Fruit fly (Drosophila melanogaster) whole organism, prepupa: ENCODE data around the gene Corp.

Source experiments
- Blimp-1 ChIP-seq: fragments of 200-800 bp; sonication (Bioruptor generic); optimal IDR thresholded peaks from 3 replicates; lab custom pipeline; 2017; ENCODE audit warnings: missing biosample characterization, missing genetic modification characterization, mild to moderate bottlenecking, moderate library complexity, missing genetic modification reagents
- CG11294 ChIP-seq: fragments of 200-800 bp; sonication (Bioruptor generic); IDR thresholded peaks from 2 replicates; pipeline ENCODE4 v1.3.6; 2022; ENCODE audit warnings: missing biosample characterization, missing genetic modification characterization
- CG11902 ChIP-seq: fragments of 200-800 bp; sonication (Bioruptor generic); optimal IDR thresholded peaks from 3 replicates; lab custom pipeline; 2016; ENCODE audit warnings: missing biosample characterization, missing genetic modification characterization
- CG3919 ChIP-seq: fragments of 200-800 bp; sonication (Bioruptor generic); optimal IDR thresholded peaks from 3 replicates; lab custom pipeline; 2016; ENCODE audit warnings: missing biosample characterization, missing genetic modification characterization
- CG6276 ChIP-seq: fragments of 200-800 bp; sonication (Bioruptor generic); optimal IDR thresholded peaks from 2 replicates; lab custom pipeline; 2017; ENCODE audit warnings: missing biosample characterization, mild to moderate bottlenecking, missing genetic modification characterization
- CG6808 ChIP-seq: fragments of 200-800 bp; sonication (Bioruptor generic); optimal IDR thresholded peaks from 3 replicates; lab custom pipeline; 2017; ENCODE audit warnings: missing biosample characterization, missing genetic modification characterization, mild to moderate bottlenecking, moderate library complexity, missing genetic modification reagents
- CG8319 ChIP-seq: fragments of 200-800 bp; sonication (Bioruptor generic); optimal IDR thresholded peaks from 3 replicates; lab custom pipeline; 2016; ENCODE audit warnings: missing biosample characterization, missing genetic modification characterization
- Eip75B ChIP-seq: fragments of 200-800 bp; sonication (Bioruptor generic); optimal IDR thresholded peaks from 3 replicates; lab custom pipeline; 2016; ENCODE audit warnings: missing biosample characterization, missing genetic modification characterization
- Ets21C ChIP-seq: fragments of 200-800 bp; sonication (Bioruptor generic); optimal IDR thresholded peaks from 3 replicates; lab custom pipeline; 2016; ENCODE audit warnings: missing biosample characterization, missing genetic modification characterization
- Sox14 ChIP-seq: fragments of 200-800 bp; sonication (Bioruptor generic); optimal IDR thresholded peaks from 3 replicates; lab custom pipeline; 2016; ENCODE audit warnings: missing biosample characterization, missing genetic modification characterization
- acj6 ChIP-seq: fragments of 200-800 bp; sonication (Bioruptor generic); optimal IDR thresholded peaks from 3 replicates; lab custom pipeline; 2016; ENCODE audit warnings: missing biosample characterization, missing genetic modification characterization
- net ChIP-seq: fragments of 200-800 bp; sonication (Bioruptor generic); optimal IDR thresholded peaks from 3 replicates; lab custom pipeline; 2016; ENCODE audit warnings: missing biosample characterization, missing genetic modification characterization
- svp ChIP-seq: fragments of 200-800 bp; sonication (Bioruptor generic); peaks from one replicate; lab custom pipeline; 2016; ENCODE audit warnings: missing biosample characterization, missing genetic modification characterization
- vri ChIP-seq: fragments of 200-800 bp; sonication (Bioruptor generic); optimal IDR thresholded peaks from 3 replicates; lab custom pipeline; 2016; ENCODE audit warnings: missing biosample characterization, mild to moderate bottlenecking, missing genetic modification characterization

dm6 chrX:8271363-8272061 is at the start of gene Corp:
- 0 out of 2 replicates have a peak, but pooled peaks have one; percentile 15 for TF ChIP-seq CG11294 (GFP tag; lab: Robert Waterston, UW)
- peak; percentile 19 for TF ChIP-seq vri (GFP tag; lab: Kevin White, UChicago)
- TF ChIP-seq CG11902 (GFP tag; lab: Kevin White, UChicago), result no peak
- peak; percentile 71 for TF ChIP-seq svp (GFP tag; lab: Kevin White, UChicago)
- peak; percentile 66 for TF ChIP-seq CG6276 (GFP tag; lab: Kevin White, UChicago)
- peak; percentile 72 for TF ChIP-seq net (GFP tag; lab: Kevin White, UChicago)
- no peak for TF ChIP-seq Sox14 (GFP tag; lab: Kevin White, UChicago)
- no peak for TF ChIP-seq CG8319 (GFP tag; lab: Kevin White, UChicago)
- TF ChIP-seq Blimp-1 (GFP tag; lab: Kevin White, UChicago), result no peak
- peak; percentile 45 for TF ChIP-seq acj6 (GFP tag; lab: Kevin White, UChicago)
- TF ChIP-seq Eip75B, result no peak
- peak; percentile 58 for TF ChIP-seq CG3919 (GFP tag; lab: Kevin White, UChicago)
- peak; percentile 64 for TF ChIP-seq CG6808 (GFP tag; lab: Kevin White, UChicago)
- no peak for TF ChIP-seq Ets21C (GFP tag; lab: Kevin White, UChicago)
